Fruit fly (Drosophila melanogaster) Kc167 (cell line): ENCODE measurements around the gene CG14294.

Experiments used
- Myc ChIP-seq: fragments of >200 bp; optimal IDR thresholded peaks from 2 replicates; lab custom pipeline; 2017; ENCODE audit warnings: missing external identifiers
- Sin3A ChIP-seq: fragments of >200 bp; optimal IDR thresholded peaks from 2 replicates; lab custom pipeline; 2018; ENCODE audit warnings: missing external identifiers
- h ChIP-seq: fragments of >200 bp; optimal IDR thresholded peaks from 3 replicates; lab custom pipeline; 2018; ENCODE audit warnings: missing external identifiers
- insv ChIP-seq: fragments of >200 bp; optimal IDR thresholded peaks from 3 replicates; lab custom pipeline; 2018; ENCODE audit warnings: missing external identifiers
- psq ChIP-seq: fragments of >200 bp; optimal IDR thresholded peaks from 2 replicates; lab custom pipeline; 2017; ENCODE audit warnings: missing external identifiers

- TF ChIP-seq h (lab: Kevin White, UChicago), result no peak
- TF ChIP-seq psq (lab: Kevin White, UChicago), result no peak
- TF ChIP-seq Sin3A (lab: Kevin White, UChicago), result no peak
- TF ChIP-seq insv, result no peak
- TF ChIP-seq Myc, result no peak
Measured at dm6 chr3R:18910923-18911322, 8.9 kb upstream of the CG14294 start.
